Worm (Caenorhabditis elegans) whole organism, L1 larva: ENCODE results near the gene R02D5.10.

Experiments used
- C04F5.9 ChIP-seq: sonication (generic microtip); optimal IDR thresholded peaks from 2 replicates; lab custom pipeline; 2016; ENCODE audit warnings: missing genetic modification characterization, missing compliant biosample characterization
- F16B12.6 ChIP-seq: fragments of 150-350 bp; optimal IDR thresholded peaks from 2 replicates; lab custom pipeline; 2014; ENCODE audit warnings: missing biosample characterization, missing genetic modification characterization
- alr-1 ChIP-seq: fragments of 200-800 bp; sonication (Bioruptor generic); optimal IDR thresholded peaks from 2 replicates; lab custom pipeline; 2018; ENCODE audit warnings: borderline replicate concordance, mild to moderate bottlenecking, missing genetic modification characterization, missing compliant biosample characterization
- aly-2 ChIP-seq: fragments of 150-350 bp; optimal IDR thresholded peaks from 2 replicates; lab custom pipeline; 2014; ENCODE audit warnings: missing biosample characterization, missing genetic modification characterization
- ama-1 ChIP-seq: fragments of 150-350 bp; optimal IDR thresholded peaks from 2 replicates; lab custom pipeline; 2014
- ceh-88 ChIP-seq: fragments of 200-800 bp; sonication (Bioruptor generic); IDR thresholded peaks from 2 replicates; pipeline ENCODE4 v1.3.6; 2022; ENCODE audit warnings: missing genetic modification characterization, missing compliant biosample characterization
- ces-1 ChIP-seq: fragments of 150-350 bp; optimal IDR thresholded peaks from 2 replicates; lab custom pipeline; 2014; ENCODE audit warnings: missing biosample characterization, missing genetic modification reagents, missing genetic modification characterization
- dpl-1 ChIP-seq, 3 experiments: fragments of 150-350 bp in 2 of 3; sonication (generic microtip) in 1 of 3; optimal IDR thresholded peaks; 2 replicates each; lab custom pipeline; 2014 to 2017; ENCODE audit warnings: missing biosample characterization in 3 of 3, missing genetic modification characterization in 3 of 3, missing genetic modification reagents in 3 of 3
- efl-1 ChIP-seq, 4 experiments: fragments of 150-350 bp; optimal IDR thresholded peaks in 3 of 4; peaks in 1 of 4; 1 replicate in 1 of 4; 2 replicates in 3 of 4; lab custom pipeline; 2014; ENCODE audit warnings: missing biosample characterization in 2 of 4, missing genetic modification characterization in 2 of 4, missing genetic modification reagents in 2 of 4
- elt-2 ChIP-seq: sonication (generic microtip); optimal IDR thresholded peaks from 2 replicates; lab custom pipeline; 2016; ENCODE audit warnings: missing genetic modification characterization, mild to moderate bottlenecking, inconsistent platforms, missing compliant biosample characterization, missing genetic modification reagents
- fos-1 ChIP-seq: fragments of 150-350 bp; optimal IDR thresholded peaks from 2 replicates; lab custom pipeline; 2014; ENCODE audit warnings: missing biosample characterization, missing genetic modification characterization
- grh-1 ChIP-seq: fragments of 200-800 bp; sonication (Bioruptor generic); IDR thresholded peaks from 2 replicates; pipeline ENCODE4 v1.3.6; 2022; ENCODE audit warnings: missing genetic modification reagents, missing genetic modification characterization, missing compliant biosample characterization
- hlh-4 ChIP-seq: sonication (generic microtip); optimal IDR thresholded peaks from 2 replicates; lab custom pipeline; 2016; ENCODE audit warnings: mild to moderate bottlenecking, missing genetic modification characterization, missing compliant biosample characterization
- lin-13 ChIP-seq: fragments of 150-350 bp; optimal IDR thresholded peaks from 2 replicates; lab custom pipeline; 2014; ENCODE audit warnings: missing biosample characterization, missing genetic modification reagents, missing genetic modification characterization
- mab-9 ChIP-seq: fragments of 200-800 bp; sonication (Bioruptor generic); IDR thresholded peaks from 2 replicates; pipeline ENCODE4 v1.3.6; 2022; ENCODE audit warnings: missing genetic modification reagents, missing genetic modification characterization, missing compliant biosample characterization
- mdl-1 ChIP-seq, 2 experiments: fragments of 150-350 bp; optimal IDR thresholded peaks; 2 replicates each; lab custom pipeline; 2014 to 2017; ENCODE audit warnings: missing biosample characterization in 2 of 2, missing genetic modification characterization in 2 of 2, inconsistent platforms in 1 of 2
- nhr-12 ChIP-seq: sonication (generic microtip); optimal IDR thresholded peaks from 2 replicates; lab custom pipeline; 2017; ENCODE audit warnings: missing biosample characterization, missing genetic modification characterization
- nhr-19 ChIP-seq: fragments of 200-800 bp; sonication (Bioruptor generic); conservative IDR thresholded peaks from 2 replicates; pipeline ENCODE4 v1.3.6; 2022; ENCODE audit warnings: missing genetic modification characterization, missing compliant biosample characterization
- nhr-237 ChIP-seq: fragments of 150-350 bp; optimal IDR thresholded peaks from 2 replicates; lab custom pipeline; 2014; ENCODE audit warnings: missing biosample characterization, missing genetic modification characterization
- nhr-28 ChIP-seq: fragments of 150-350 bp; optimal IDR thresholded peaks from 2 replicates; lab custom pipeline; 2014; ENCODE audit warnings: missing biosample characterization, missing genetic modification characterization
- nhr-71 ChIP-seq: sonication (generic microtip); optimal IDR thresholded peaks from 2 replicates; lab custom pipeline; 2016; ENCODE audit warnings: mild to moderate bottlenecking, missing genetic modification characterization, moderate library complexity, missing compliant biosample characterization
- nhr-84 ChIP-seq: sonication (generic microtip); optimal IDR thresholded peaks from 2 replicates; lab custom pipeline; 2017; ENCODE audit warnings: missing biosample characterization, missing genetic modification characterization
- nhr-85 ChIP-seq: sonication (generic microtip); peaks from one replicate; lab custom pipeline; 2016; ENCODE audit warnings: missing genetic modification characterization, inconsistent platforms, missing compliant biosample characterization
- pax-3 ChIP-seq: fragments of 200-800 bp; sonication (Bioruptor generic); optimal IDR thresholded peaks from 2 replicates; lab custom pipeline; 2018; ENCODE audit warnings: mild to moderate bottlenecking, missing genetic modification characterization, moderate library complexity, missing compliant biosample characterization
- pqm-1 ChIP-seq: sonication (generic microtip); optimal IDR thresholded peaks from 3 replicates; lab custom pipeline; 2017; ENCODE audit warnings: missing biosample characterization, missing genetic modification characterization
- rnt-1 ChIP-seq: sonication (generic microtip); optimal IDR thresholded peaks from 2 replicates; lab custom pipeline; 2016; ENCODE audit warnings: mild to moderate bottlenecking, missing genetic modification characterization, moderate library complexity, missing compliant biosample characterization
- skn-1 ChIP-seq: fragments of 150-350 bp; optimal IDR thresholded peaks from 2 replicates; lab custom pipeline; 2014; ENCODE audit warnings: missing biosample characterization, missing genetic modification characterization
- snpc-4 ChIP-seq: fragments of 150-350 bp; optimal IDR thresholded peaks from 2 replicates; lab custom pipeline; 2014; ENCODE audit warnings: missing biosample characterization, missing genetic modification characterization
- sptf-1 ChIP-seq: fragments of 150-350 bp; optimal IDR thresholded peaks from 2 replicates; lab custom pipeline; 2014; ENCODE audit warnings: missing biosample characterization, missing genetic modification characterization
- swsn-7 ChIP-seq: sonication (generic microtip); optimal IDR thresholded peaks from 2 replicates; lab custom pipeline; 2016; ENCODE audit warnings: missing genetic modification characterization, missing compliant biosample characterization
- tbx-2 ChIP-seq: sonication (generic microtip); optimal IDR thresholded peaks from 2 replicates; lab custom pipeline; 2016; ENCODE audit warnings: missing genetic modification characterization, missing compliant biosample characterization
- tlp-1 ChIP-seq: fragments of 150-350 bp; optimal IDR thresholded peaks from 2 replicates; lab custom pipeline; 2014; ENCODE audit warnings: missing biosample characterization, missing genetic modification characterization
- unc-30 ChIP-seq: sonication (generic microtip); optimal IDR thresholded peaks from 2 replicates; lab custom pipeline; 2017; ENCODE audit warnings: missing biosample characterization, missing genetic modification characterization
- ztf-11 ChIP-seq, 2 experiments: sonication (generic microtip); optimal IDR thresholded peaks; 2 replicates each; lab custom pipeline; 2016 to 2017; ENCODE audit warnings: missing genetic modification characterization in 2 of 2, missing biosample characterization in 1 of 2, missing compliant biosample characterization in 1 of 2

The R02D5.10 gene

DNA sequence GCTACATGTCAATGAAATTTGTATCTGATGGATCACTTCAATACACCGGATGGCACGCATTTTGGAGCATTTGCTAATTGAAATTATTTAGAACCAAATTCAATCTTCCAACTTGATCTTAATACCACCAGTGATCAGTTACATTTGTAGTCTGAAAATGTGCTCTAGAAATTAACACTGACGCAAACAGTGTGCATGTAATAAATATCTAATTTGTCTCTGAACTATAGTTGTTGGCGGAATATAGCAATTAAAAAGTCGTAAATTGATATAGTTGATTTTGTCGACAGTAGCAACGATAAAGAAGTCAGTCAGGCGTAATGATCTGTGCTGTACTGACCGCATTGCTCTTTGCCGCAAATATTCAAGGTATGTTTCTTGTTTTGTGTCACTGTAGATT is 9.9 kb upstream of the R02D5.10 start, which contains the start of gene clec-227:
TSS of gene clec-227 (plus strand) at position 301 of the 400 bp plus-strand sequence.
- no peak for TF ChIP-seq F16B12.6 (tag; lab: Kevin White, UChicago)
- TF ChIP-seq efl-1 (optimal IDR thresholded peaks at IDR 0.05; lab: Kevin White, UChicago), result no peak
- peak in 1 of 2 experiments; percentile 85 for TF ChIP-seq efl-1 (GFP tag; optimal IDR thresholded peaks at IDR 0.05 in 1 of 2; lab: Kevin White, UChicago)
- no peak for TF ChIP-seq sptf-1 (tag; lab: Kevin White, UChicago)
- TF ChIP-seq unc-30 (tag; lab: Kevin White, UChicago), result no peak
- TF ChIP-seq lin-13 (GFP tag; lab: Kevin White, UChicago), result no peak
- no peak for TF ChIP-seq nhr-237 (tag; lab: Kevin White, UChicago)
- TF ChIP-seq skn-1 (tag; lab: Kevin White, UChicago), result no peak
- no peak for TF ChIP-seq swsn-7 (tag; lab: Kevin White, UChicago)
- TF ChIP-seq, all 84 proteins: peak for 1

DNA sequence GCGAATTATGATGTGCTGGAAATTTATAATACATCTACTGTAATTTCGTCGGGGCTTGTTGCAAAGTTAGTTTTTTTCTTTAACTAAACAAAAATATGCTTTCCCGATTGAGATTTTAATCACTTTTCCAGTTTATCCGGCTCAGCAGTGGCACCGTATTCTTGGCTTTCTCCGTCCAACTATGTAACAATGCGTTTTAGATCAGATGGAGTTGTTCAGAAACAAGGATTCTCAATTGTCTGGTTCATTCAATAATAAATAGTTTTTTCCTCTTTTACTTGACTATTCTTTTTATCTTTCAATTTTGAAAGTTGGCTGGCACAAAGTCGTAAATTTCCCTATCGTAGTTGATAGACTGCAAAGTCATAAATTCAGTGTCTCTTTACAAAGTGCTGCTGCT is 8.0 kb upstream of the R02D5.10 start, which contains the start of gene clec-56:
TSS of gene clec-56 (plus strand) at position 301 of the 400 bp plus-strand sequence.
- TF ChIP-seq rnt-1 (no peak), ceh-88 (GFP tag; lab: Robert Waterston, UW) (no peak), hlh-4 (tag; lab: Kevin White, UChicago) (no peak), alr-1 (no peak), nhr-28 (tag; lab: Kevin White, UChicago) (no peak), nhr-85 (tag; lab: Kevin White, UChicago) (no peak), C04F5.9 (tag; lab: Kevin White, UChicago) (no peak), F16B12.6 (tag; lab: Kevin White, UChicago) (no peak), ces-1 (GFP tag; lab: Kevin White, UChicago) (no peak), mab-9 (GFP tag; lab: Robert Waterston, UW) (no peak), ztf-11 (tag; optimal IDR thresholded peaks at IDR 0.05; lab: Kevin White, UChicago) (no peak), mdl-1 (tag; optimal IDR thresholded peaks at IDR 0.05; lab: Kevin White, UChicago) (no peak), aly-2 (no peak), ama-1 (lab: Kevin White, UChicago) (no peak), nhr-237 (tag; lab: Kevin White, UChicago) (no peak)

DNA sequence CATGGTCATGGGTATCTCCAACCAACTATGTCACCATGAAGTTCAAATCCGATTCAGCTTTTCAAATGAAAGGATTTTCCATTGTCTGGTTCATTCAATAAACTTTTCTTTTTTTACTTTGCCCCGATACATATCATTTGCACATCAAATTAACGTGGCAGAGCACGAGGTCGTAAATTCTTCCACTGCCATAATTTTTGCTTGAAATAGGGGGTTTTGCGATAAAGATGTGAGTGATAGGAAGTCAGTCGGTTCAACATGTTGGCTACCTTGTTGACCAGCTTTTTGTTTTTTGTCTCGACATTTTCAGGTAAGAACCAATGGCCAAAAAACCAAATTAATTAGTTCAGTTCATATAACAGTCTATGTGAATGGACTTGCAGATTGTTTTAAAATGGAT is 5.4 kb upstream of the R02D5.10 start, which contains the start of gene clec-54:
TSS of gene clec-54 (plus strand) at position 224 of the 400 bp plus-strand sequence.
- TF ChIP-seq nhr-84 (tag; lab: Kevin White, UChicago), result no peak
- TF ChIP-seq efl-1 (optimal IDR thresholded peaks at IDR 0.05; lab: Kevin White, UChicago), result no peak
- peak in 1 of 2 experiments; percentile 63 for TF ChIP-seq efl-1 (GFP tag; optimal IDR thresholded peaks at IDR 0.05 in 1 of 2; lab: Kevin White, UChicago)
- peak; percentile 52 for TF ChIP-seq elt-2 (tag; lab: Kevin White, UChicago)
- TF ChIP-seq, all 84 proteins: peak for 2

DNA sequence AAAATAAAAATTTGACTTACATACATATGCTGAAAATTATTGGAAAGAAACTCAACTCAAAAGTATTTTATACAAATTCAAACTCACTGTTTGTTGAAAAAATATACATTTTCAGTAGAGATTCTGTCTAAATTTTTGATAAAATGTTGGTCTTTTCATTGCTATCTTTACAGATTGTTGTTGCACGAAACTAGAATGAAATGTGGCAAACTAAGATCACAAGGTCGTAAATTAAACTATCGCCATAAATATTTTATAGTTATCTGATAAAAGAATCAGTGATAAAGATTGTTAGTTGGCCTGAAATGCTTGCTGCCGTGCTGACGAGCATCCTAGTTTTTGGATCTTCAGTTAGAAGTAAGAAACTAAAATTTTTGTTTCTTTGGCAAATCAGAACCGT is 3.1 kb upstream of the R02D5.10 start, which contains the start of gene clec-55:
TSS of gene clec-55 (plus strand) at position 301 of the 400 bp plus-strand sequence.
- TF ChIP-seq tbx-2 (tag; lab: Kevin White, UChicago) (no peak), elt-2 (tag; lab: Kevin White, UChicago) (peak; percentile 40)
- TF ChIP-seq, all 84 proteins: peak for 1

DNA sequence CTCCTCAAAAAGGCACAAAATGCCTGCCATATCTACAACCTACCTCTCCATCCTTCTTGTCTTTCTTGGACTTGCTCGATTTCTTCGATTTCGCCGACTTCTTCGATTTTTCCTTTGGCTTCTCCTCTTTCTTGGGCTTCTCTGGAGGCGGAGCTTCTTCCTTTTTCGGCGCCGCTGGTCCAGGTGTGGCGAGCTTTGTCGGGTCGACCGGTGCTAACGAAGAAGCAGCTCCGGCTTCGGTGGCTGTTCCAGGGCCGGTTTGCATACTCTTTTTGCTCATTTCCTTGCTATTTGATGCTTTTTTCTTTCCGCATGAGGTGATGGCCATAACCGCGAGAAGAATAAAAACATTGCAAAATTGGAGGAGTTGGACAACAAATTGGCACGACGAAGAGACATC is 1.6 kb upstream of the R02D5.10 start:
- no peak for TF ChIP-seq pax-3 (tag; lab: Kevin White, UChicago)
- TF ChIP-seq lin-13 (GFP tag; lab: Kevin White, UChicago), result no peak
- no peak for TF ChIP-seq grh-1
- TF ChIP-seq dpl-1 (GFP tag; optimal IDR thresholded peaks at IDR 0.05; lab: Kevin White, UChicago), result no peak
- TF ChIP-seq pqm-1 (tag; lab: Kevin White, UChicago), result no peak
- TF ChIP-seq mab-9 (GFP tag; lab: Robert Waterston, UW), result no peak
- no peak for TF ChIP-seq nhr-12 (tag; lab: Kevin White, UChicago)
- TF ChIP-seq snpc-4, result no peak
- no peak for TF ChIP-seq tlp-1 (tag; lab: Kevin White, UChicago)
- no peak for TF ChIP-seq nhr-28 (tag; lab: Kevin White, UChicago)
- no peak for TF ChIP-seq nhr-71 (tag; lab: Kevin White, UChicago)
- no peak for TF ChIP-seq mdl-1 (tag; optimal IDR thresholded peaks at IDR 0.05; lab: Kevin White, UChicago)
- no peak for TF ChIP-seq ces-1 (GFP tag; lab: Kevin White, UChicago)
- TF ChIP-seq rnt-1, result no peak
- TF ChIP-seq tbx-2 (tag; lab: Kevin White, UChicago), result no peak
- no peak for TF ChIP-seq fos-1 (tag; lab: Kevin White, UChicago)
- TF ChIP-seq nhr-19 (GFP tag; lab: Robert Waterston, UW), result no peak
- TF ChIP-seq, all 84 proteins: peak for 0
